Fruit fly (Drosophila melanogaster) whole organism: ENCODE measurements around the gene CG6149.

Experiments used
- Dll ChIP-seq: fragments of >200 bp; optimal IDR thresholded peaks from 2 replicates; lab custom pipeline; 2017
- EcR ChIP-seq, 2 experiments: fragments of >200 bp; optimal IDR thresholded peaks; 2 replicates each; lab custom pipeline; 2017; ENCODE audit warnings: missing biosample characterization in 2 of 2, missing genetic modification characterization in 2 of 2, missing genetic modification reagents in 2 of 2
- pan ChIP-seq: fragments of >200 bp; optimal IDR thresholded peaks from 2 replicates; lab custom pipeline; 2017
- psq ChIP-seq: fragments of >200 bp; optimal IDR thresholded peaks from 2 replicates; lab custom pipeline; 2017
- usp ChIP-seq: fragments of >200 bp; optimal IDR thresholded peaks from 2 replicates; lab custom pipeline; 2017; ENCODE audit warnings: missing biosample characterization, missing genetic modification characterization, mixed read lengths

- no peak for TF ChIP-seq usp
- TF ChIP-seq psq, result no peak
- no peak for TF ChIP-seq Dll (lab: Kevin White, UChicago)
- TF ChIP-seq pan (lab: Kevin White, UChicago), result no peak
- no peak for TF ChIP-seq EcR (GFP tag; optimal IDR thresholded peaks at IDR 0.05; lab: Kevin White, UChicago)
These were observed 26.8 kb downstream of the CG6149 start for dm6 chr3L:11408282-11409047.
